Fruit fly (Drosophila melanogaster) whole organism, embryonic: ENCODE measurements around the gene Apoltp.
A peak's percentile ranks its signal among the peaks of the same experiment; 100 is the strongest.

Source experiments
- Bgb ChIP-seq: fragments of 200-800 bp; sonication (Bioruptor generic); IDR thresholded peaks from 2 replicates; pipeline ENCODE4 v1.3.6; 2022; ENCODE audit warnings: missing biosample characterization, missing genetic modification characterization; ENCODE audit not compliant: partially characterized antibody
- BtbVII ChIP-seq: fragments of 200-800 bp; sonication (Bioruptor generic); optimal IDR thresholded peaks from 3 replicates; lab custom pipeline; 2017; ENCODE audit warnings: missing biosample characterization, mild to moderate bottlenecking, missing genetic modification characterization
- CG1024 ChIP-seq: fragments of 200-800 bp; sonication (Bioruptor generic); IDR thresholded peaks from 2 replicates; pipeline ENCODE4 v1.3.6; 2022; ENCODE audit warnings: missing biosample characterization, missing genetic modification characterization
- CG11085 ChIP-seq: fragments of 200-800 bp; sonication (Bioruptor generic); IDR thresholded peaks from 2 replicates; pipeline ENCODE4 v1.3.6; 2022; ENCODE audit warnings: missing biosample characterization, missing genetic modification characterization
- CG11695 ChIP-seq: fragments of 200-800 bp; sonication (Bioruptor generic); IDR thresholded peaks from 3 replicates; pipeline ENCODE4 v1.3.6; 2022; ENCODE audit warnings: missing biosample characterization, missing genetic modification characterization
- CG12104 ChIP-seq: fragments of 200-800 bp; sonication (Bioruptor generic); optimal IDR thresholded peaks from 3 replicates; lab custom pipeline; 2016; ENCODE audit warnings: missing biosample characterization, missing genetic modification characterization
- CG12391 ChIP-seq: fragments of 200-800 bp; sonication (Bioruptor generic); optimal IDR thresholded peaks from 3 replicates; lab custom pipeline; 2018; ENCODE audit warnings: missing biosample characterization, mild to moderate bottlenecking, missing genetic modification characterization, moderate library complexity
- CG13123 ChIP-seq: fragments of 200-800 bp; sonication (Bioruptor generic); optimal IDR thresholded peaks from 2 replicates; lab custom pipeline; 2016; ENCODE audit warnings: missing biosample characterization, missing genetic modification characterization
- CG16779 ChIP-seq: fragments of 200-800 bp; sonication (Bioruptor generic); IDR thresholded peaks from 2 replicates; pipeline ENCODE4 v1.3.6; 2022; ENCODE audit warnings: missing biosample characterization, missing genetic modification characterization
- CG17361 ChIP-seq: fragments of 200-800 bp; sonication (Bioruptor generic); IDR thresholded peaks from 3 replicates; pipeline ENCODE4 v1.3.6; 2022; ENCODE audit warnings: missing biosample characterization, missing genetic modification characterization
- CG17802 ChIP-seq: fragments of 200-800 bp; sonication (Bioruptor generic); optimal IDR thresholded peaks from 2 replicates; lab custom pipeline; 2018; ENCODE audit warnings: missing biosample characterization, mild to moderate bottlenecking, missing genetic modification characterization, moderate library complexity
- CG2129 ChIP-seq: fragments of 200-800 bp; sonication (Bioruptor generic); IDR thresholded peaks from 2 replicates; pipeline ENCODE4 v1.3.6; 2022; ENCODE audit warnings: missing biosample characterization, missing genetic modification characterization; ENCODE audit not compliant: partially characterized antibody
- CG2199 ChIP-seq: fragments of 200-800 bp; sonication (Bioruptor generic); IDR thresholded peaks from 3 replicates; pipeline ENCODE4 v1.3.6; 2022; ENCODE audit warnings: missing biosample characterization, missing genetic modification characterization
- CG2202 ChIP-seq: fragments of 200-800 bp; sonication (Bioruptor generic); optimal IDR thresholded peaks from 2 replicates; lab custom pipeline; 2018; ENCODE audit warnings: missing biosample characterization, mild to moderate bottlenecking, missing genetic modification characterization
- CG2678 ChIP-seq: fragments of 200-800 bp; sonication (Bioruptor generic); optimal IDR thresholded peaks from 3 replicates; lab custom pipeline; 2019; ENCODE audit warnings: missing biosample characterization, mild to moderate bottlenecking, missing genetic modification characterization, moderate library complexity
- CG30403 ChIP-seq: fragments of 200-800 bp; sonication (Bioruptor generic); optimal IDR thresholded peaks from 3 replicates; lab custom pipeline; 2016; ENCODE audit warnings: missing biosample characterization, missing genetic modification characterization
- CG3065 ChIP-seq: fragments of 200-800 bp; sonication (Bioruptor generic); optimal IDR thresholded peaks from 2 replicates; lab custom pipeline; 2016; ENCODE audit warnings: missing biosample characterization, missing genetic modification characterization
- CG31441 ChIP-seq: fragments of 200-800 bp; sonication (Bioruptor generic); IDR thresholded peaks from 2 replicates; pipeline ENCODE4 v1.3.6; 2022; ENCODE audit warnings: missing biosample characterization, missing genetic modification characterization
- CG34422 ChIP-seq: fragments of 200-800 bp; sonication (Bioruptor generic); IDR thresholded peaks from 3 replicates; pipeline ENCODE4 v1.3.6; 2022; ENCODE audit warnings: missing biosample characterization, missing genetic modification characterization
- CG3995 ChIP-seq: fragments of 200-800 bp; sonication (Bioruptor generic); optimal IDR thresholded peaks from 3 replicates; lab custom pipeline; 2016; ENCODE audit warnings: missing biosample characterization, missing genetic modification characterization
- CG4328 ChIP-seq: fragments of 200-800 bp; sonication (Bioruptor generic); optimal IDR thresholded peaks from 3 replicates; lab custom pipeline; 2017; ENCODE audit warnings: missing biosample characterization, missing genetic modification reagents, missing genetic modification characterization
- CG7271 ChIP-seq: fragments of 200-800 bp; sonication (Bioruptor generic); optimal IDR thresholded peaks from 2 replicates; lab custom pipeline; 2018; ENCODE audit warnings: missing biosample characterization, mild to moderate bottlenecking, missing genetic modification characterization, moderate library complexity
- CG7357 ChIP-seq: fragments of 200-800 bp; sonication (Bioruptor generic); IDR thresholded peaks from 3 replicates; pipeline ENCODE4 v1.3.6; 2022; ENCODE audit warnings: missing biosample characterization, missing genetic modification characterization
- CG8478 ChIP-seq: fragments of >200 bp; optimal IDR thresholded peaks from 2 replicates; lab custom pipeline; 2018
- CG9215 ChIP-seq: fragments of 200-800 bp; sonication (Bioruptor generic); IDR thresholded peaks from 2 replicates; pipeline ENCODE4 v1.3.6; 2022; ENCODE audit warnings: missing biosample characterization, missing genetic modification characterization
- CG9437 ChIP-seq: fragments of 200-800 bp; sonication (Bioruptor generic); optimal IDR thresholded peaks from 2 replicates; lab custom pipeline; 2018; ENCODE audit warnings: missing biosample characterization, mild to moderate bottlenecking, missing genetic modification characterization
- CG9817 ChIP-seq: fragments of 200-800 bp; sonication (Bioruptor generic); optimal IDR thresholded peaks from 2 replicates; lab custom pipeline; 2018; ENCODE audit warnings: missing biosample characterization, mild to moderate bottlenecking, missing genetic modification characterization, moderate library complexity
- CG9932 ChIP-seq: fragments of 200-800 bp; sonication (Bioruptor generic); IDR thresholded peaks from 2 replicates; pipeline ENCODE4 v1.3.6; 2022; ENCODE audit warnings: missing biosample characterization, missing genetic modification characterization
- Dek ChIP-seq: fragments of 200-800 bp; sonication (Bioruptor generic); optimal IDR thresholded peaks from 3 replicates; lab custom pipeline; 2019; ENCODE audit warnings: missing biosample characterization, mild to moderate bottlenecking, missing genetic modification characterization, moderate library complexity
- ERR ChIP-seq: fragments of 200-800 bp; sonication (Bioruptor generic); optimal IDR thresholded peaks from 2 replicates; lab custom pipeline; 2016; ENCODE audit warnings: missing biosample characterization, missing genetic modification characterization
- Gug ChIP-seq: fragments of 200-800 bp; sonication (Bioruptor generic); IDR thresholded peaks from 4 replicates; pipeline ENCODE4 v1.3.6; 2022; ENCODE audit warnings: missing biosample characterization, missing genetic modification characterization
- Hr39 ChIP-seq: fragments of >200 bp; optimal IDR thresholded peaks from 2 replicates; lab custom pipeline; 2017
- Kr ChIP-seq: fragments of 200-800 bp; sonication (Bioruptor generic); optimal IDR thresholded peaks from 2 replicates; lab custom pipeline; 2017; ENCODE audit warnings: missing biosample characterization, mild to moderate bottlenecking, missing genetic modification characterization
- NFAT ChIP-seq: fragments of 200-800 bp; sonication (Bioruptor generic); IDR thresholded peaks from 2 replicates; pipeline ENCODE4 v1.3.6; 2022; ENCODE audit warnings: missing biosample characterization, missing genetic modification characterization
- Nf-YA ChIP-seq: fragments of 200-800 bp; sonication (Bioruptor generic); IDR thresholded peaks from 2 replicates; pipeline ENCODE4 v1.3.6; 2022; ENCODE audit warnings: missing biosample characterization, missing genetic modification characterization
- Scr ChIP-seq: fragments of 200-800 bp; sonication (Bioruptor generic); IDR thresholded peaks from 2 replicates; pipeline ENCODE4 v1.3.6; 2022; ENCODE audit warnings: missing biosample characterization, missing genetic modification characterization; ENCODE audit not compliant: partially characterized antibody
- Sin3A ChIP-seq: fragments of >200 bp; optimal IDR thresholded peaks from 2 replicates; lab custom pipeline; 2018
- Sox100B ChIP-seq: fragments of 200-800 bp; sonication (Bioruptor generic); optimal IDR thresholded peaks from 3 replicates; lab custom pipeline; 2018; ENCODE audit warnings: missing biosample characterization, mild to moderate bottlenecking, missing genetic modification characterization
- ara ChIP-seq: fragments of 200-800 bp; sonication (Bioruptor generic); IDR thresholded peaks from 2 replicates; pipeline ENCODE4 v1.3.6; 2022; ENCODE audit warnings: missing biosample characterization, missing genetic modification characterization
- bbx ChIP-seq: fragments of 200-800 bp; sonication (Bioruptor generic); IDR thresholded peaks from 2 replicates; pipeline ENCODE4 v1.3.6; 2022; ENCODE audit warnings: missing biosample characterization, missing genetic modification characterization; ENCODE audit not compliant: partially characterized antibody
- br ChIP-seq: fragments of >200 bp; optimal IDR thresholded peaks from 2 replicates; lab custom pipeline; 2017
- ci ChIP-seq: fragments of 200-800 bp; sonication (Bioruptor generic); IDR thresholded peaks from 3 replicates; pipeline ENCODE4 v1.3.6; 2022; ENCODE audit warnings: missing biosample characterization, missing genetic modification characterization
- corto ChIP-seq: fragments of 200-800 bp; sonication (Bioruptor generic); optimal IDR thresholded peaks from 2 replicates; lab custom pipeline; 2016; ENCODE audit warnings: missing biosample characterization, mild to moderate bottlenecking, missing genetic modification characterization, moderate library complexity
- dmrt99B ChIP-seq: fragments of 200-800 bp; sonication (Bioruptor generic); optimal IDR thresholded peaks from 2 replicates; lab custom pipeline; 2018; ENCODE audit warnings: missing biosample characterization, mild to moderate bottlenecking, missing genetic modification characterization, moderate library complexity
- kay ChIP-seq: fragments of 200-800 bp; sonication (Bioruptor generic); optimal IDR thresholded peaks from 2 replicates; lab custom pipeline; 2016; ENCODE audit warnings: missing biosample characterization, missing genetic modification characterization
- ken ChIP-seq: fragments of 200-800 bp; sonication (Bioruptor generic); IDR thresholded peaks from 3 replicates; pipeline ENCODE4 v1.3.6; 2022; ENCODE audit warnings: missing biosample characterization, missing genetic modification characterization
- nmo ChIP-seq: fragments of 200-800 bp; sonication (Bioruptor generic); optimal IDR thresholded peaks from 2 replicates; lab custom pipeline; 2018; ENCODE audit warnings: missing biosample characterization, mild to moderate bottlenecking, missing genetic modification characterization, moderate library complexity
- phol ChIP-seq: fragments of 200-800 bp; sonication (Bioruptor generic); optimal IDR thresholded peaks from 3 replicates; lab custom pipeline; 2018; ENCODE audit warnings: missing biosample characterization, mild to moderate bottlenecking, missing genetic modification characterization, moderate library complexity
- sens ChIP-seq: fragments of 200-800 bp; sonication (Bioruptor generic); peaks from one replicate; lab custom pipeline; 2016; ENCODE audit warnings: missing biosample characterization, missing genetic modification characterization
- shn ChIP-seq: fragments of 200-800 bp; sonication (Bioruptor generic); optimal IDR thresholded peaks from 3 replicates; lab custom pipeline; 2016; ENCODE audit warnings: missing biosample characterization, missing genetic modification characterization
- tap ChIP-seq: fragments of 200-800 bp; optimal IDR thresholded peaks from 3 replicates; lab custom pipeline; 2019; ENCODE audit warnings: missing biosample characterization, mild to moderate bottlenecking, missing genetic modification characterization, moderate library complexity
- tin ChIP-seq: fragments of 200-800 bp; sonication (Bioruptor generic); optimal IDR thresholded peaks from 3 replicates; lab custom pipeline; 2016; ENCODE audit warnings: missing biosample characterization, missing genetic modification characterization
- zen ChIP-seq: fragments of 200-800 bp; sonication (Bioruptor generic); optimal IDR thresholded peaks from 3 replicates; lab custom pipeline; 2018; ENCODE audit warnings: missing biosample characterization, mild to moderate bottlenecking, missing genetic modification characterization, moderate library complexity

Gene Apoltp

DNA sequence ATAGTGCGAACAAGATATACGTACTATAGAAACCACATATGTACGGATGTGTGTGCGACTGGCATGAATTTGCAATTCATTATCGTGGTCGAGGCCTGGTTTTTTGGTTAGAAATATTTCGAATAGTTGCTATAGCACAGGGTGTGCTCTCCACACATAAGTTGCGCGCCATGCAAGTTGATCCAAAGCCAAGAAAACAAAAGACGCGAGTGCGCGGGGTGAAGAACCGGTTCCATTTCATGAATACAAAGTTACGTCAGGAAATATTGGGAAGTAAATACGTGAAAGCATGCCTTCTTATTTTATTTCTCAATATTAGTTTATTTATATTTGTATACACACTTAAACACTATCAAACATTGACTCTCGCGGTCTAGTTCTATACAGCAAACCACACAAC is 20.1 kb upstream of the Apoltp start (continued):
- TF ChIP-seq bbx (GFP tag; lab: Robert Waterston, UW) (no peak), dmrt99B (tag; lab: Kevin White, UChicago) (peak; percentile 4), Sin3A (no peak), CG31441 (GFP tag; lab: Robert Waterston, UW) (no peak; the same call in 1 of the 2 replicates), CG9817 (no peak), BtbVII (GFP tag; lab: Kevin White, UChicago) (no peak), phol (tag; lab: Kevin White, UChicago) (peak; percentile 23), kay (GFP tag; lab: Kevin White, UChicago) (peak; percentile 21), zen (no peak), CG7271 (tag; lab: Kevin White, UChicago) (no peak), CG3065 (GFP tag; lab: Kevin White, UChicago) (no peak), shn (GFP tag; lab: Kevin White, UChicago) (no peak), ERR (GFP tag; lab: Kevin White, UChicago) (no peak), Gug (GFP tag; lab: Robert Waterston, UW) (peak; percentile 18; the same call in 1 of the 4 replicates), nmo (GFP tag; lab: Kevin White, UChicago) (no peak), CG11085 (GFP tag; lab: Robert Waterston, UW) (no peak), tin (no peak), Dek (tag; lab: Kevin White, UChicago) (no peak), CG16779 (GFP tag; lab: Robert Waterston, UW) (no peak), Nf-YA (GFP tag; lab: Robert Waterston, UW) (no peak), sens (GFP tag; lab: Kevin White, UChicago) (peak; percentile 88), CG34422 (GFP tag; lab: Robert Waterston, UW) (no peak), CG9437 (GFP tag; lab: Kevin White, UChicago) (no peak), ara (peak; percentile 35; the same call in 1 of the 2 replicates), CG2129 (GFP tag; lab: Robert Waterston, UW) (no peak), CG3995 (no peak), CG12104 (GFP tag; lab: Kevin White, UChicago) (no peak), tap (tag; lab: Kevin White, UChicago) (peak; percentile 31), Bgb (GFP tag; lab: Robert Waterston, UW) (no peak), CG2678 (tag; lab: Kevin White, UChicago) (peak; percentile 47), CG13123 (GFP tag; lab: Kevin White, UChicago) (no peak), CG2199 (peak; percentile 75; the same call in 1 of the 3 replicates), CG9215 (GFP tag; lab: Robert Waterston, UW) (no peak), ken (GFP tag; lab: Robert Waterston, UW) (no peak), Kr (GFP tag; lab: Kevin White, UChicago) (no peak), CG17802 (tag; lab: Kevin White, UChicago) (no peak), br (lab: Kevin White, UChicago) (no peak), corto (GFP tag; lab: Kevin White, UChicago) (no peak), ci (GFP tag; lab: Robert Waterston, UW) (peak; percentile 34; the same call in 1 of the 3 replicates), NFAT (peak; percentile 38; the same call in 1 of the 2 replicates), CG30403 (GFP tag; lab: Kevin White, UChicago) (no peak), CG12391 (no peak), CG1024 (GFP tag; lab: Robert Waterston, UW) (no peak), CG11695 (GFP tag; lab: Robert Waterston, UW) (peak; percentile 98), CG7357 (GFP tag; lab: Robert Waterston, UW) (no peak), CG2202 (no peak), CG17361 (GFP tag; lab: Robert Waterston, UW) (0 out of 3 replicates have a peak, but pooled peaks have one; percentile 11), CG4328 (no peak), Sox100B (GFP tag; lab: Kevin White, UChicago) (no peak), CG8478 (lab: Kevin White, UChicago) (no peak), Scr (GFP tag; lab: Robert Waterston, UW) (no peak), Hr39 (lab: Kevin White, UChicago) (no peak), CG9932 (GFP tag; lab: Robert Waterston, UW) (peak; percentile 43; the same call in 1 of the 2 replicates)
